Fruit fly (Drosophila melanogaster) whole organism, embryonic: Measurements from ENCODE around the gene CG43402.

Experiments
- Abd-B ChIP-seq: fragments of 200-800 bp; sonication (Bioruptor generic); optimal IDR thresholded peaks from 2 replicates; lab custom pipeline; 2018; ENCODE audit warnings: missing biosample characterization, mild to moderate bottlenecking, missing genetic modification characterization, moderate library complexity
- Antp ChIP-seq: fragments of 200-800 bp; sonication (Bioruptor generic); optimal IDR thresholded peaks from 3 replicates; lab custom pipeline; 2016; ENCODE audit warnings: missing biosample characterization, missing genetic modification characterization
- Atf3 ChIP-seq: fragments of 200-800 bp; sonication (Bioruptor generic); optimal IDR thresholded peaks from 3 replicates; lab custom pipeline; 2016; ENCODE audit warnings: missing biosample characterization, missing genetic modification characterization
- CG10209 ChIP-seq: fragments of 200-800 bp; sonication (Bioruptor generic); optimal IDR thresholded peaks from 3 replicates; lab custom pipeline; 2017; ENCODE audit warnings: missing biosample characterization, mild to moderate bottlenecking, missing genetic modification characterization, missing genetic modification reagents
- CG10543 ChIP-seq: fragments of 200-800 bp; sonication (Bioruptor generic); optimal IDR thresholded peaks from 3 replicates; lab custom pipeline; 2017; ENCODE audit warnings: missing biosample characterization, mild to moderate bottlenecking, missing genetic modification characterization, moderate library complexity
- CG10654 ChIP-seq: fragments of 200-800 bp; sonication (Bioruptor generic); optimal IDR thresholded peaks from 2 replicates; lab custom pipeline; 2016; ENCODE audit warnings: missing biosample characterization, missing genetic modification characterization
- CG11247 ChIP-seq: fragments of 200-800 bp; sonication (Bioruptor generic); IDR thresholded peaks from 2 replicates; pipeline ENCODE4 v1.3.6; 2022; ENCODE audit warnings: missing biosample characterization, missing genetic modification characterization
- CG12391 ChIP-seq: fragments of 200-800 bp; sonication (Bioruptor generic); optimal IDR thresholded peaks from 3 replicates; lab custom pipeline; 2018; ENCODE audit warnings: missing biosample characterization, mild to moderate bottlenecking, missing genetic modification characterization, moderate library complexity
- CG12942 ChIP-seq: fragments of 200-800 bp; sonication (Bioruptor generic); optimal IDR thresholded peaks from 3 replicates; lab custom pipeline; 2016; ENCODE audit warnings: missing biosample characterization, missing genetic modification characterization
- CG15011 ChIP-seq: fragments of 200-800 bp; sonication (Bioruptor generic); optimal IDR thresholded peaks from 3 replicates; lab custom pipeline; 2018; ENCODE audit warnings: missing biosample characterization, mild to moderate bottlenecking, missing genetic modification characterization
- CG17829 ChIP-seq: fragments of 200-800 bp; optimal IDR thresholded peaks from 2 replicates; lab custom pipeline; 2019; ENCODE audit warnings: missing biosample characterization, mild to moderate bottlenecking, missing genetic modification characterization, moderate library complexity
- CG2120 ChIP-seq: fragments of 200-800 bp; sonication (Bioruptor generic); optimal IDR thresholded peaks from 3 replicates; lab custom pipeline; 2016; ENCODE audit warnings: missing biosample characterization, missing genetic modification characterization
- CG2202 ChIP-seq: fragments of 200-800 bp; sonication (Bioruptor generic); optimal IDR thresholded peaks from 2 replicates; lab custom pipeline; 2018; ENCODE audit warnings: missing biosample characterization, mild to moderate bottlenecking, missing genetic modification characterization
- CG31224 ChIP-seq: fragments of 200-800 bp; sonication (Bioruptor generic); IDR thresholded peaks from 2 replicates; pipeline ENCODE4 v1.3.6; 2022; ENCODE audit warnings: missing biosample characterization, missing genetic modification characterization
- CG32532 ChIP-seq: fragments of 200-800 bp; sonication (Bioruptor generic); IDR thresholded peaks from 2 replicates; pipeline ENCODE4 v1.3.6; 2022; ENCODE audit warnings: missing biosample characterization, missing genetic modification characterization
- CG3995 ChIP-seq: fragments of 200-800 bp; sonication (Bioruptor generic); optimal IDR thresholded peaks from 3 replicates; lab custom pipeline; 2016; ENCODE audit warnings: missing biosample characterization, missing genetic modification characterization
- CG4404 ChIP-seq: fragments of 200-800 bp; sonication (Bioruptor generic); IDR thresholded peaks from 2 replicates; pipeline ENCODE4 v1.3.6; 2022; ENCODE audit warnings: missing biosample characterization, missing genetic modification characterization
- CG4617 ChIP-seq: fragments of 200-800 bp; sonication (Bioruptor generic); optimal IDR thresholded peaks from 3 replicates; lab custom pipeline; 2016; ENCODE audit warnings: missing biosample characterization, missing genetic modification characterization, borderline replicate concordance
- CG7357 ChIP-seq: fragments of 200-800 bp; sonication (Bioruptor generic); IDR thresholded peaks from 3 replicates; pipeline ENCODE4 v1.3.6; 2022; ENCODE audit warnings: missing biosample characterization, missing genetic modification characterization
- D ChIP-seq, 2 experiments: fragments of 200-800 bp in 1 of 2; fragments of >200 bp in 1 of 2; sonication (Bioruptor generic) in 1 of 2; optimal IDR thresholded peaks; 2 replicates in 1 of 2; 3 replicates in 1 of 2; lab custom pipeline; 2017; ENCODE audit warnings: mild to moderate bottlenecking in 1 of 2, missing biosample characterization in 1 of 2, missing genetic modification characterization in 1 of 2, missing genetic modification reagents in 1 of 2
- Ets65A ChIP-seq: fragments of 200-800 bp; sonication (Bioruptor generic); peaks from one replicate; lab custom pipeline; 2016; ENCODE audit warnings: missing biosample characterization, missing genetic modification characterization
- Hmx ChIP-seq: fragments of 200-800 bp; sonication (Bioruptor generic); optimal IDR thresholded peaks from 2 replicates; lab custom pipeline; 2016; ENCODE audit warnings: missing biosample characterization, missing genetic modification characterization
- Hsf ChIP-seq: fragments of 200-800 bp; sonication (Bioruptor generic); optimal IDR thresholded peaks from 3 replicates; lab custom pipeline; 2016; ENCODE audit warnings: missing biosample characterization, missing genetic modification characterization
- Jarid2 ChIP-seq: fragments of 200-800 bp; sonication (Bioruptor generic); optimal IDR thresholded peaks from 3 replicates; lab custom pipeline; 2017; ENCODE audit warnings: mild to moderate bottlenecking, missing biosample characterization, missing genetic modification reagents, missing genetic modification characterization
- Lpt ChIP-seq: fragments of >200 bp; optimal IDR thresholded peaks from 2 replicates; lab custom pipeline; 2018; ENCODE audit warnings: missing biosample characterization, missing genetic modification characterization
- Nf-YA ChIP-seq: fragments of 200-800 bp; sonication (Bioruptor generic); IDR thresholded peaks from 2 replicates; pipeline ENCODE4 v1.3.6; 2022; ENCODE audit warnings: missing biosample characterization, missing genetic modification characterization
- Pdp1 ChIP-seq, 2 experiments: fragments of 200-800 bp; sonication (Bioruptor generic); optimal IDR thresholded peaks; 3 replicates each; lab custom pipeline; 2016; ENCODE audit warnings: missing biosample characterization in 2 of 2, missing genetic modification characterization in 2 of 2, mild to moderate bottlenecking in 1 of 2, moderate library complexity in 1 of 2
- Rx ChIP-seq: fragments of 200-800 bp; sonication (Bioruptor generic); IDR thresholded peaks from 2 replicates; pipeline ENCODE4 v1.3.6; 2022; ENCODE audit warnings: missing biosample characterization, missing genetic modification characterization
- Sry-β ChIP-seq: fragments of 200-800 bp; sonication (Bioruptor generic); optimal IDR thresholded peaks from 2 replicates; lab custom pipeline; 2018; ENCODE audit warnings: missing biosample characterization, mild to moderate bottlenecking, missing genetic modification characterization, moderate library complexity
- Tbp ChIP-seq: fragments of >200 bp; optimal IDR thresholded peaks from 2 replicates; lab custom pipeline; 2018; ENCODE audit warnings: missing biosample characterization, missing genetic modification characterization
- Vsx1 ChIP-seq: fragments of 200-800 bp; sonication (Bioruptor generic); optimal IDR thresholded peaks from 2 replicates; lab custom pipeline; 2017; ENCODE audit warnings: missing biosample characterization, mild to moderate bottlenecking, missing genetic modification characterization, missing genetic modification reagents
- ab ChIP-seq: fragments of 200-800 bp; sonication (Bioruptor generic); optimal IDR thresholded peaks from 2 replicates; lab custom pipeline; 2016; ENCODE audit warnings: missing biosample characterization, missing genetic modification characterization
- abd-A ChIP-seq: fragments of 200-800 bp; sonication (Bioruptor generic); optimal IDR thresholded peaks from 3 replicates; lab custom pipeline; 2019; ENCODE audit warnings: missing biosample characterization, mild to moderate bottlenecking, missing genetic modification characterization, moderate library complexity
- az2 ChIP-seq: fragments of 200-800 bp; sonication (Bioruptor generic); optimal IDR thresholded peaks from 3 replicates; lab custom pipeline; 2016; ENCODE audit warnings: missing biosample characterization, missing genetic modification characterization
- cad ChIP-seq: fragments of >200 bp; optimal IDR thresholded peaks from 2 replicates; lab custom pipeline; 2017; ENCODE audit warnings: missing biosample characterization, missing genetic modification characterization
- ems ChIP-seq: fragments of 200-800 bp; sonication (Bioruptor generic); optimal IDR thresholded peaks from 3 replicates; lab custom pipeline; 2016; ENCODE audit warnings: missing biosample characterization, missing genetic modification characterization
- gfzf ChIP-seq: fragments of 200-800 bp; sonication (Bioruptor generic); optimal IDR thresholded peaks from 2 replicates; lab custom pipeline; 2016; ENCODE audit warnings: missing biosample characterization, mild to moderate bottlenecking, missing genetic modification characterization, moderate library complexity
- gro ChIP-seq: fragments of 200-800 bp; sonication (Bioruptor generic); optimal IDR thresholded peaks from 2 replicates; lab custom pipeline; 2016; ENCODE audit warnings: missing biosample characterization, missing genetic modification characterization
- kni ChIP-seq: fragments of 200-800 bp; sonication (Bioruptor generic); optimal IDR thresholded peaks from 3 replicates; lab custom pipeline; 2017; ENCODE audit warnings: mild to moderate bottlenecking, missing biosample characterization, missing genetic modification reagents, missing genetic modification characterization
- lab ChIP-seq: fragments of 200-800 bp; sonication (Bioruptor generic); optimal IDR thresholded peaks from 3 replicates; lab custom pipeline; 2017; ENCODE audit warnings: missing biosample characterization, missing genetic modification characterization, mild to moderate bottlenecking, moderate library complexity, missing genetic modification reagents
- mirr ChIP-seq: fragments of 200-800 bp; sonication (Bioruptor generic); optimal IDR thresholded peaks from 3 replicates; lab custom pipeline; 2018; ENCODE audit warnings: missing biosample characterization, mild to moderate bottlenecking, missing genetic modification characterization
- seq ChIP-seq: fragments of 200-800 bp; sonication (Bioruptor generic); IDR thresholded peaks from 2 replicates; pipeline ENCODE4 v1.3.6; 2022; ENCODE audit warnings: missing biosample characterization, missing genetic modification characterization
- shn ChIP-seq: fragments of 200-800 bp; sonication (Bioruptor generic); optimal IDR thresholded peaks from 3 replicates; lab custom pipeline; 2016; ENCODE audit warnings: missing biosample characterization, missing genetic modification characterization
- sim ChIP-seq: fragments of 200-800 bp; sonication (Bioruptor generic); IDR thresholded peaks from 2 replicates; pipeline ENCODE4 v1.3.6; 2022; ENCODE audit warnings: missing biosample characterization, missing genetic modification characterization
- sima ChIP-seq: fragments of 200-800 bp; sonication (Bioruptor generic); optimal IDR thresholded peaks from 2 replicates; lab custom pipeline; 2016; ENCODE audit warnings: missing biosample characterization, missing genetic modification characterization
- sr ChIP-seq: fragments of 200-800 bp; sonication (Bioruptor generic); IDR thresholded peaks from 3 replicates; pipeline ENCODE4 v1.3.6; 2022; ENCODE audit warnings: missing biosample characterization, missing genetic modification characterization
- ssp ChIP-seq: fragments of 200-800 bp; sonication (Bioruptor generic); IDR thresholded peaks from 2 replicates; pipeline ENCODE4 v1.3.6; 2022; ENCODE audit warnings: missing biosample characterization, missing genetic modification characterization
- trem ChIP-seq: fragments of 200-800 bp; optimal IDR thresholded peaks from 3 replicates; lab custom pipeline; 2019; ENCODE audit warnings: missing biosample characterization, mild to moderate bottlenecking, missing genetic modification characterization, moderate library complexity
- tup ChIP-seq: fragments of 200-800 bp; sonication (Bioruptor generic); optimal IDR thresholded peaks from 2 replicates; lab custom pipeline; 2016; ENCODE audit warnings: missing biosample characterization, mild to moderate bottlenecking, missing genetic modification characterization, moderate library complexity
- unpg ChIP-seq: fragments of 200-800 bp; sonication (Bioruptor generic); optimal IDR thresholded peaks from 3 replicates; lab custom pipeline; 2018; ENCODE audit warnings: missing biosample characterization, mild to moderate bottlenecking, missing genetic modification characterization, moderate library complexity
- zen2 ChIP-seq: fragments of 200-800 bp; sonication (Bioruptor generic); IDR thresholded peaks from 3 replicates; pipeline ENCODE4 v1.3.6; 2022; ENCODE audit warnings: missing biosample characterization, missing genetic modification characterization; ENCODE audit not compliant: partially characterized antibody
- zfh1 ChIP-seq: fragments of 200-800 bp; sonication (Bioruptor generic); IDR thresholded peaks from 3 replicates; pipeline ENCODE4 v1.3.6; 2022; ENCODE audit warnings: missing biosample characterization, missing genetic modification characterization

Gene CG43402

dm6 chr2L:1456822-1457221, 14.4 kb downstream of the CG43402 start (continued):
- TF ChIP-seq tup (GFP tag; lab: Kevin White, UChicago) (no peak), Pdp1 (GFP tag; optimal IDR thresholded peaks at IDR 0.05; lab: Kevin White, UChicago) (peak in 1 of 2 experiments; percentile 2), Sry-β (GFP tag; lab: Kevin White, UChicago) (no peak), az2 (GFP tag; lab: Kevin White, UChicago) (no peak), Atf3 (GFP tag; lab: Kevin White, UChicago) (no peak), sima (GFP tag; lab: Kevin White, UChicago) (no peak), Ets65A (no peak), CG32532 (no peak), zfh1 (GFP tag; lab: Robert Waterston, UW) (0 out of 3 replicates have a peak, but pooled peaks have one; percentile 36), Abd-B (GFP tag; lab: Kevin White, UChicago) (no peak), Vsx1 (GFP tag; lab: Kevin White, UChicago) (no peak), CG3995 (GFP tag; lab: Kevin White, UChicago) (no peak), Tbp (GFP tag; lab: Kevin White, UChicago) (no peak), shn (no peak), trem (peak; percentile 7), CG12391 (peak; percentile 24), Hsf (no peak), CG4404 (peak; percentile 75), D (optimal IDR thresholded peaks at IDR 0.05; lab: Kevin White, UChicago) (no peak), D (GFP tag; optimal IDR thresholded peaks at IDR 0.05; lab: Kevin White, UChicago) (no peak), CG2202 (no peak), Jarid2 (GFP tag; lab: Kevin White, UChicago) (no peak), CG12942 (GFP tag; lab: Kevin White, UChicago) (no peak), ssp (GFP tag; lab: Robert Waterston, UW) (0 out of 2 replicates have a peak, but pooled peaks have one; percentile 14), ems (no peak), sr (no peak), kni (GFP tag; lab: Kevin White, UChicago) (no peak), lab (GFP tag; lab: Kevin White, UChicago) (no peak), CG10654 (no peak), CG17829 (tag; lab: Kevin White, UChicago) (no peak), CG11247 (no peak), cad (GFP tag; lab: Kevin White, UChicago) (no peak), gfzf (no peak), seq (GFP tag; lab: Robert Waterston, UW) (no peak), CG31224 (GFP tag; lab: Robert Waterston, UW) (no peak), CG2120 (no peak), Nf-YA (GFP tag; lab: Robert Waterston, UW) (no peak), ab (GFP tag; lab: Kevin White, UChicago) (no peak), Rx (no peak), CG10209 (peak; percentile 14), Hmx (GFP tag; lab: Kevin White, UChicago) (no peak), gro (no peak), CG15011 (GFP tag; lab: Kevin White, UChicago) (no peak), CG10543 (GFP tag; lab: Kevin White, UChicago) (no peak), CG4617 (GFP tag; lab: Kevin White, UChicago) (no peak), unpg (GFP tag; lab: Kevin White, UChicago) (peak; percentile 21), zen2 (no peak), sim (0 out of 2 replicates have a peak, but pooled peaks have one; percentile 30), CG7357 (GFP tag; lab: Robert Waterston, UW) (no peak), abd-A (tag; lab: Kevin White, UChicago) (no peak), Lpt (no peak), mirr (GFP tag; lab: Kevin White, UChicago) (no peak), Antp (GFP tag; lab: Kevin White, UChicago) (no peak)
